Fruit fly (Drosophila melanogaster) S2 (cell line): ENCODE results near the gene CG15628.

Experiments used
- CG8478 ChIP-seq: fragments of >200 bp; optimal IDR thresholded peaks from 2 replicates; lab custom pipeline; 2018
- CTCF ChIP-seq, 2 experiments: fragments of >200 bp; optimal IDR thresholded peaks; 2 replicates each; lab custom pipeline; 2018

Gene CG15628

DNA sequence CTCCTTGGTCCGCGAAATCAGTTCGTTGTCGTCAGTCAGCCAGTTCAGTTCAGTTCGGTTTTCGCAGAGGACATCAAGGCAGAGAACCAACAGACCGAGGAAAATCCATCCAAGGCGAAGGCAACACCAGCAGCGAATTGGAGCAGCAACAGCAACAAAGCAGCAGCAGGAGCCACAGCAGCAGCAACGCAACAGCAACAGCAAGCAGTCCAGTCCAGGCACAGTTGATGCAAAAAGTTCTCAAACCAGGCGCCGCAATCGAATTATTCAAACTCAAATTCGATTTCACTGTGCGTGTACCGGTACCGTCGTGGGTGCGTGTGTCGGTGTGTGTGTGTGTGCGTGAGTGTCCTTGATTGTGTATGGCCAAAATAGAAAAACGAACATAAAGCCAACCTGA is at the start of gene CG15628:
Gene CG15628 (plus strand): TSS at position 18 of the 400 bp plus-strand sequence.
- TF ChIP-seq CG8478 (lab: Kevin White, UChicago) (no peak), CTCF (optimal IDR thresholded peaks at IDR 0.05; lab: Kevin White, UChicago) (no peak)

DNA sequence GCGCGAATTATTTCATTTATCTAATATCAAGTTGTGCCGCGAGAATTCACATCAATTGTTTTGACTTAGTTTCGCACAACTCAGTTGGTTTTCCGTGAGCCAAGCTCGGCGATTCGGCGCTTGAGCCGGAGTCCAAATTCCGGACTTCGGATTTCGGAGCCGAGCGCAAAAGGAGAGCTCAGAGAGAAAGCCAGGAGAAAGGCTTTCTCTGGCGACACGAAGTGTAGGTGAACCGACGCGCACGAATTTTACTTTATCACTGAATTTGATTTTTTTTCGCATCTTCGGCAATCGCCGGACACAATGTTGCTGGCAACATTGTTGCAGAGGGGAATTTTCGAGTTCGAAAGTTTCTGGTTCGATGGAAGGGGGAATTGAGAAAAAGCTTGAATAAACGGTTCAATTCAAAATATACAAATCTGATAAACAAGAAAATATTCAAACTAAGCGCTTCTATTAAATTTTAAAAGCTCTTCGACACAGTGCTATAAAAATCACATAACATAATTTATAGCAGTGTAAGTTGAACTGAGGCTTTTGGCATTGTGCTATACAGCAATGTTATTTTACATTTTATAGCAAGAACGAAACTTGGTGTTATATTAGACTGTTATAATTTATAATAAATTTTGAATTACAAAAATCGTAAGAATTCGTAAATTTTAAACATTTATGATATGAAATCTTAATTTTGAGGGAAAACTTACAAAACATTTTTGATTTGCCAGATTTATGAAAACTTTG is 27.6 kb upstream of the CG15628 start, which contains the start of gene fipi:
Gene fipi (minus strand): TSS at position 265 of the 744 bp plus-strand sequence.
- TF ChIP-seq CG8478 (lab: Kevin White, UChicago): no peak
- no peak for TF ChIP-seq CTCF (optimal IDR thresholded peaks at IDR 0.05; lab: Kevin White, UChicago)

DNA sequence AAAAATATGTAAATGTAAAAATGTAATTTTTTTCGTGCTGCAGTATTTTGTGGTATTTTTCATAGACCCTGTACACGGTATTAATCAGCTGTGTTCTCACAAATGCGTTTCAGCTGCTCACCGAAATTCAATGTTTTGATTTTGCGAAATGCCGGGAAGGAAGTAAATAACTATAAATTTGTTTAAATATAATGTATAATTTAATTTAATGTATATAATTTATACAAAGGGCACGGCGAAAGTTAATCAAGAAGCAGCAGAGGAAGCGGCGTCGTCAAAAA is 27.1 kb upstream of the CG15628 start, which contains the start of gene CG3294:
Gene CG3294 (plus strand): TSS at position 26 of the 281 bp plus-strand sequence.
- TF ChIP-seq CTCF (optimal IDR thresholded peaks at IDR 0.05; lab: Kevin White, UChicago) (no peak), CG8478 (lab: Kevin White, UChicago) (no peak)

DNA sequence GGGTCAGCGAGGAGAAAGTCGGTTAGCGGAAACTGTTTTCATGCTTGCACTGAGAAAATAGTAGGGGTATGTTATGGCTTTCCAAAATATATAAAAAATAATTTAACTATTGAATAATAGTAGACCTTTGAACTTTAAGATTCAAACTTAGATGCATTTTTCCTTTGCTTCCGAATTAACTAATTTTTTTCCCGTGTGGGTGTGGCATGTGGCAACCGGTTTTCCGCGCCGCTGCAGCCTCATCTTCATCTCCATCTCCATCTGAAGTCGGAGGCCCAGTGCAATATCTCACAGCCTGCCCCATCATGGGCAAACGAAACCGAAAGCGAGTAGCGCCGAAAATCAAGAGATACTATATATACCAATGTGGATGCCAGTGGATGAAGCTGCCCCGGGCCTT is 23.9 kb upstream of the CG15628 start:
- TF ChIP-seq CTCF (optimal IDR thresholded peaks at IDR 0.05; lab: Kevin White, UChicago) (no peak), CG8478 (lab: Kevin White, UChicago) (no peak)

DNA sequence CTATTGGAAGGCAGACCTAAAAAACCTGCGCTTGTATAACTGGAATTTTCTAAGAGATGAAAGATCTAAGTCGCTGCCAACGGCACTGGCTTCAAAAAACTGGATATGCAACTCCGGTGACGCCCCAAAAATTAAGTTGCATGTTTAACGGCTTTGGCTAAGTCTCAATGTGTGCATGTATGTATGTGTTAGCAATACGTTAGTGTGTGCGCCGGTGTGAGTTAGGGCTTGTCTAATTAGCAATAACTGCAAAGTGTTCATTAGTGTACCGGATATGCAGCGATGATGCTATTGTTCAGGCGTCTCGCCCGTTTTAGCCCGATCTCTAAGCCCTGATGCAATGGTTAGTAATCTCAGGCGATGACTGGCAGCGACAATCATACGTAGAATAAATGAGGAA is 22.7 kb upstream of the CG15628 start:
- TF ChIP-seq CG8478 (lab: Kevin White, UChicago): no peak
- no peak for TF ChIP-seq CTCF (optimal IDR thresholded peaks at IDR 0.05; lab: Kevin White, UChicago)

DNA sequence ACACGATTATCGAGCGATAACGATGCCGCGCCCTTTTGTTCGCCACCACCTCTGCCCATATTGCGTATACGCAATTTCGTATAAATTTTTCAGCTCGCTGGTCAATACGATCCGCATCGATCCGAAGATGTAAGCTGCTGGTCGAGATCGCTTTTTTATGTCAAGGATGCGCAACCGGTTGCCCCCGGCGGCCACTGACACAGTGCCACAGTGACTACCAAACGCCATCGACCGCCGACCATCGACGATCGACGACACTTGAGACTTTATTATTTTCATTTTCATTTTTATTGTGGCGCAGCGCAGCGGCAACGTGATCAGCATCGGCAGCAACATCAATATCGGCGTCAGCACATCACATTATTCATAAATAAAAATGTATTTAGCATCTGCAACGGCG is 21.5 kb upstream of the CG15628 start:
- no peak for TF ChIP-seq CTCF (optimal IDR thresholded peaks at IDR 0.05; lab: Kevin White, UChicago)
- TF ChIP-seq CG8478 (lab: Kevin White, UChicago): no peak

DNA sequence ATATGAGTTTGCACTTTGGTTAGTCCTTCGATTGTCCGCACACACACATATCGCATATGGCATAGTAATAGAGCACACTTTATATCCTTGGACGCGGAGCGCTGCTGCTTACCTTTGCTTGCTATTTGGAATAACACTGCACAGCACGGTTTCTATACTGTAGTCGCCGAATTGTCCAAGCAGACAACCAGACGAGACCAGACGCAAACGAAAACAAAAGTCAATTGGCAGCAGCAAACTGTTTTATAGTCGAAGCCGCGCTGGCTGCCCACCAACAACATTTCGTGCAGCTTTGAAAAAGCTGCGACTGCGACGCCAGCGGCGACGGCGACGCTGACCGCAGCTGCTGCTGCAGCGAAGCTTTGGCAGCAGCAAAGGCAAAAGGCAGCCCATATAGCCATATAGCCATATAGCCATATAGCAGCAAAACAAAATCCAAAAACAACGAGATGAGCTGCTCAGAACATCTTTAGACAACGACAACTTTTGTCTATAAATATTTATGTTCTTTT is 19.8 kb upstream of the CG15628 start, which contains the start of gene slf:
Gene slf (minus strand): TSS at position 219 of the 512 bp plus-strand sequence.
- no peak for TF ChIP-seq CTCF (optimal IDR thresholded peaks at IDR 0.05; lab: Kevin White, UChicago)
- TF ChIP-seq CG8478 (lab: Kevin White, UChicago): no peak

DNA sequence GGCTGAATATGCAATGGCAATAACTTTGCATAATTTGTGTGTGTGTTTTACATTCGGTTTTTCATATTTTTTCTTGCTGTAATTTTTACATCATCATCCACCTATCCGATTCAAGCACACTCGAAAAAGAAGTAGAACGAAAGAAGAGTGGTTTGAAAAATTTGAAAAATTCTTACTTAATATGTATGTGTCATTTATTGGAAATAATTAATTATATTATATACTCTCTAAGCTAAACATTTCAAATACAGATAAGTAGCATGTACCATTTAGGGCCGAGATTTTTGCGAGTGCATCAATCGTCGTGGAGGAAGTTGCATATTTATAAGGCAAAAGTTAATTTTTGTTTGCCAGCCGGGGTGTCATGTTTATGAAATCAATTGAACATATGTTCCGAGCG is 15.5 kb upstream of the CG15628 start:
- TF ChIP-seq CG8478 (lab: Kevin White, UChicago) (no peak), CTCF (optimal IDR thresholded peaks at IDR 0.05; lab: Kevin White, UChicago) (no peak)

DNA sequence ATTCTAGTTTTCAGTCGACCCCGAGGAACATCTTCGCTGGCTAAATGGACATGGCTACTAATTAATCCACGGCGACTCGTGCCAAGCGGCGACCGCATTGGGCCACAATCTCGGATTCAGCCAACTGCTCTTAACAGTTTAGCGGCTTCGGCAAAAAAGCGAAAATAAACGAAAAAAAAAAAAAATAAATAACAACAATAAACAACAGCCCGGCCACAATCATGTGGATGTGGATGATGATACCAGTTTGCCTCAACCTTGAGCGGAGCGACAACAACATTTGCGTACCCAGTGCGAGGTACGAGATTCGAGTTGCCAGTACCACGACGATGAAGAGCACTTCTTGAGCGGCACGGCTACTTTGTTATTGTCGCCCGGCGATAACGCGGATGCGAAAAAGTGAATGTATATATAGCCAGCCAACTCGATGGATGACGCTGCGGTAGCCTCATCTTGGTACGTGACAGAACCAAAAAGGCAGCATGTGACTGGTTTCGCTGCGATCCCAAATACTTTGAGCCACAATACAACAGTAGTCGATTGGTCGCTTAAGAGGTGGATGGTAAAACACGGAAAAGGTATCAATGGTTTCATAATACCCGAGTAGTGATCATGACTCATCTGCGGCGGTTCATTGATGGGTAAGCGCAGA is 13.5 kb upstream of the CG15628 start:
- TF ChIP-seq CTCF (optimal IDR thresholded peaks at IDR 0.05; lab: Kevin White, UChicago): no peak
- TF ChIP-seq CG8478 (lab: Kevin White, UChicago): no peak

DNA sequence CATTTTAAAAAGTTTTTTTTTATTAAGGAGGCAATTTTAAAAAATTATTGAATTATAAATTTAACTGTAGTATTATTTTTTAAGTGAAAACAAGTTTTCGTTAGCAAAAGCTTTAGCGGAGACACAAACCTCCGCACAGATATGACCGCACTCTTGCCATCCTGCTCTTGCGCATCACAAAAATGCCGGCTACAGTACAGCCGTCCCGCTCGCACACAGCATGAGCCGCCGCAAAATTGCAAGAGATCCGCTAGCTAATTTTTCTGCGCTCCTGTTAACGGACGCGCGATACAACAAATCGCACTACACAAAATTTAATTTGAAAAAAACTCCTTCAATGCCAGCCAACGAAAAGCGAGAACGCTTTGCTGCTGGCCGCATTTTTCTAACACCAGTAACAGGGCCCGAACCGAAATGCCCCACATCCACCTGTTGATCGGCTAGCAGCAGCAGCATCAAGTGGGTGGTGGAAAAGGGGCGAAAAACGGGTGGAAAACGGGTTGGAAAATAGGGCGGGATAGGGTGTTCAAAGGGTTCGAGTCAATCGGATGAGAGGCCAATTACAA is 11.4 kb upstream of the CG15628 start:
- TF ChIP-seq CG8478 (lab: Kevin White, UChicago): no peak
- peak in 1 of 2 experiments; percentile 23 for TF ChIP-seq CTCF (optimal IDR thresholded peaks at IDR 0.05; lab: Kevin White, UChicago)

DNA sequence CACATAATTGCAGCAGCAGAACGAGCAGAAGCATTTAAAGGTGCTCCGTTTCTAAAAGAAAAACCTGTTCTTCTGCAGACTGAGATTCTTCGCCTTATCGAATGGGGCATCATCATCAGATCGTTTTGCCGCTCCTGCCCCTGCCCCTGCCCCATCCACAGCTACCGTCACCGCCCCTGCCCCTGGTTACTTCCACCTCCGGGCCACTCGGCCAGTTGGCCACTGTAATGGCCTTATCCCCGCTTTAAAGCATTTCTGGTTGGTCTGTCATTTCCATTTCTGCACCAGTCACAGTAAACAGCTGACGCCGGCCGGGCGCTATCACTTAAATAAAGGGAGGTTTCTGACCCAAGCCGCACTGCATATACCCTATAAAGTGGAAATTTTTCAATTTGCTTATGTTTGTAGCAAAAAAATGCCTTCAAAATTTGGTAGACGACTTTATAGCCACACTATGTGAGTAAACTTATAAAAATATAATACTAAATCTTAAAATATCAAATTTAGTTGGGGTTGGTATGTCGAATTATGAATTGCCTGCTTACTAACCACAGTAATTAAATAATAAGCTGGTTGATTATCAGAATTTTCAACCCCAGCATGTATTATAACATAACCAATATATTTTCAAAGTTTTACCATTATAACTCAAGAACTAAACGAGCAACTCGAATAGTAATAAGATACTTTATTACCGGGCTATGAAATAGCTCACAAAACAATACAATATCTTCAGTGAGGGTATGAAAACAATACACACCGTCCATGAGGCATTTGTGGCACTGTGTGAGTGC is 10.7 kb upstream of the CG15628 start:
- TF ChIP-seq CTCF (optimal IDR thresholded peaks at IDR 0.05; lab: Kevin White, UChicago) (no peak), CG8478 (lab: Kevin White, UChicago) (no peak)

DNA sequence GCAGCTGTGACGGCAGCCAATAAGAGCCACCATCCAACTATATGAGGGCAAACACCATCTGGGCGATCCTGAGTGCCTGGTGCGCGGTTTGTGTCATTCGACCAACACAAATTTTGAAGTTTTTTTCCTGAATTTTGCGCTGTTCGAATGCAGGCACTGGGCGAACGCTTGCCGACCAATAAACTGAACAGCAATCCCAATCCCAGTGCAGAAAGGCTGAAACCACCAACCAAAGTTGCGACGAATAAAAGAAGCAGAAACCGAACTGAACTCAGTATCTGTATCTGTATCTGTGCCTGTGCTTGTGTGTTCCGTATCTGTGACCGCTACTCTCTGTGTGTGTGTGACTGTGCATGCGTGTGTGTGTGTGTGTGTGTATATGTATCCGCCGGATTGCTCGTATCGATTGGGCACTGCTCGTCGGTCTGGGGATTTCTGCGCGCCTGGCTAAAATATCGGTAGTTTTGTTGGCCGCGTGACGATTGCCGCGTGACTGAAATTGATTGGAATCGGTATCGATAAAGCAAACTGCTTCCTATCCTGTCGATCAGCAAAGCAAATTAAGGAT is 10.0 kb upstream of the CG15628 start:
- TF ChIP-seq CTCF (optimal IDR thresholded peaks at IDR 0.05; lab: Kevin White, UChicago) (no peak), CG8478 (lab: Kevin White, UChicago) (no peak)

DNA sequence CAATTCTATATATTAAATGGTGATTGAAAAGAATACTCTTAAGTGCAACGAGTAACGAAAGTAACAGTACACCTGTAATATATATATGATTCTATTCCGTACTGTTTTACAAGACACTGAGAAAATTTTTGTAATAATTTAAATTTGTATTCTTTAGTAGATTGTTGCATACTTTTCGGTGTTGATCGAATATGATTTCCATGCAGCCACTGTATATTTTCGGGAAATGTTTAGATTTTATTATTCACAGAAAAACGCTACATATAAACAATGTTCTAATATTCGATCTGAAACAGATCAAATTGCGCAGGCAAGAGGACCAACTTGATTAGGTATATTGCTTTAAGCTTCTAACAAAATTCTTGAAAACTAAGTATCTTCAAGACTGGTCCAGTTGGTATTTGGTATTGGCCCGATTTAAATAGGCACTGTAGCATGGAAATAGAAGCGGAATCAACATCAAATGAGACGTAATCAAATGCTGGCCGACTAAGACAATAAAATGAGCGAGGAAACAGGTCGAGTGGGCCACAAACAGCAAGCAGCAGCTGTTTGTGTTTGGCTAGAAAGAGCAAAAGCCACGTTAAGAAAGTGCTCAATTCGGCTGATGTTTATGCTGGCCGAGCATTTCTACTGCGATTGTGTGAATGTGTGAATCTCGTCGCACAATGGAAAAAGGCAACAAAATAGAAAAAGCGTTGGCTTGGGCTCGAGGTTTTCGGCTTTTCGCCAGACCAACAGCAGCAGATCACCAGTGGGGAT is 9.1 kb upstream of the CG15628 start, which contains the start of gene CG15629:
Gene CG15629 (plus strand): TSS at position 749 of the 762 bp plus-strand sequence.
- TF ChIP-seq CTCF (optimal IDR thresholded peaks at IDR 0.05; lab: Kevin White, UChicago) (no peak), CG8478 (lab: Kevin White, UChicago) (no peak)
